Worm (Caenorhabditis elegans): Measurements from ENCODE around the gene Y75B7AL.2.

Y75B7AL.2 gene

ce11 chrV:1349802-1350201, 8.1 kb downstream of the Y75B7AL.2 start:
- TF ChIP-seq lag-1 (GFP tag; IDR thresholded peaks at IDR 0.05) (no peak), ztf-26 (tag; optimal IDR thresholded peaks at IDR 0.05) (no peak), madf-3 (GFP tag; IDR thresholded peaks at IDR 0.05) (no peak), chd-7 (tag; optimal IDR thresholded peaks at IDR 0.05) (no peak), egl-44 (GFP tag; IDR thresholded peaks at IDR 0.05) (no peak), dox-1 (GFP tag; IDR thresholded peaks at IDR 0.05) (no peak), efl-1 (GFP tag; optimal IDR thresholded peaks at IDR 0.05) (no peak), Y53F4B.3 (GFP tag; IDR thresholded peaks at IDR 0.05) (no peak), nfyb-1 (GFP tag; IDR thresholded peaks at IDR 0.05) (no peak), bed-1 (GFP tag; IDR thresholded peaks at IDR 0.05) (no peak), ets-4 (GFP tag; optimal IDR thresholded peaks at IDR 0.05) (no peak), ceh-91 (GFP tag; IDR thresholded peaks at IDR 0.05) (no peak), lin-35 (GFP tag; optimal IDR thresholded peaks at IDR 0.05) (no peak), C17E4.6 (GFP tag; IDR thresholded peaks at IDR 0.05) (no peak), nhr-90 (tag; optimal IDR thresholded peaks at IDR 0.05) (no peak), hlh-26 (GFP tag; conservative IDR thresholded peaks at IDR 0.05) (no peak), egrh-3 (GFP tag; IDR thresholded peaks at IDR 0.05) (no peak)

DNA sequence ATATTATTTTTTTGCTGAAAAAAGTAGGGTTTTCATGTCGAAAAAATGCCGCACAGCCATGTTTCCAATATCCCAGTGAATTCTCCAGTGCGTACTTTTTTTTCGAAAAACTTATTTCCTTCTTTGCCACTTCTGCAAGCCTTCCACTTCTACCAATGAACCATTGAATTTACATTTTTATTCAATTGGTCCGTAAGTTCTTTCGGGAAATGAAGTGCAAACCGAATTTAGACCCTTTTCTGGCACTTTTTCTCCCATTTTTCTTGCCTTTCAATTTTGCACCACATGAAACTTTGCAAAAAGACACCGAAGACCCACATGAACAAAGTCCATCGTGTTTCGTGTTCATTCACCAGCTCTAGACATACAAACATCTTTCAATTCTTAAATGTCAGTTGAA, 15.2 kb downstream of the Y75B7AL.2 start:
- no peak for TF ChIP-seq pbrm-1 (GFP tag; IDR thresholded peaks at IDR 0.05)
- TF ChIP-seq F52B5.7 (tag; optimal IDR thresholded peaks at IDR 0.05): no peak
- TF ChIP-seq nhr-80 (tag; optimal IDR thresholded peaks at IDR 0.05): no peak
- no peak for TF ChIP-seq sptf-2 (GFP tag; optimal IDR thresholded peaks at IDR 0.05)
- no peak for TF ChIP-seq nfya-1 (tag; optimal IDR thresholded peaks at IDR 0.05; ENCODE audit: borderline replicate concordance, insufficient read depth)
- no peak for TF ChIP-seq D2030.7 (GFP tag; IDR thresholded peaks at IDR 0.05)
- TF ChIP-seq ccch-3 (GFP tag; optimal IDR thresholded peaks at IDR 0.05): no peak
- TF ChIP-seq ZK185.1 (tag; optimal IDR thresholded peaks at IDR 0.05; ENCODE audit: poor library complexity, severe bottlenecking): no peak
- TF ChIP-seq egl-18 (GFP tag; IDR thresholded peaks at IDR 0.05): no peak

ce11 chrV:1341276-1342050, 16.5 kb downstream of the Y75B7AL.2 start:
- TF ChIP-seq lin-54 (GFP tag; optimal IDR thresholded peaks at IDR 0.05) (no peak), B0019.2 (GFP tag; conservative IDR thresholded peaks at IDR 0.05) (no peak), ceh-58 (GFP tag; IDR thresholded peaks at IDR 0.05) (no peak), C06A6.2 (GFP tag; conservative IDR thresholded peaks at IDR 0.05) (no peak), lin-40 (tag; optimal IDR thresholded peaks at IDR 0.05) (no peak), attf-5 (GFP tag; optimal IDR thresholded peaks at IDR 0.05) (no peak), zim-3 (tag; optimal IDR thresholded peaks at IDR 0.05) (no peak), tbx-9 (tag; optimal IDR thresholded peaks at IDR 0.05; ENCODE audit: borderline replicate concordance) (no peak), snpc-1.1 (tag; optimal IDR thresholded peaks at IDR 0.05; ENCODE audit: insufficient read depth) (no peak), attf-6 (GFP tag; IDR thresholded peaks at IDR 0.05) (no peak), ztf-6 (GFP tag; IDR thresholded peaks at IDR 0.05) (no peak), unc-130 (GFP tag; optimal IDR thresholded peaks at IDR 0.05) (no peak), somi-1 (GFP tag; optimal IDR thresholded peaks at IDR 0.05) (no peak), bed-2 (GFP tag; IDR thresholded peaks at IDR 0.05) (no peak), ceh-100 (GFP tag; IDR thresholded peaks at IDR 0.05) (no peak), rec-8 (tag; optimal IDR thresholded peaks at IDR 0.05) (no peak), ekl-4 (GFP tag; IDR thresholded peaks at IDR 0.05) (no peak), ztf-28 (GFP tag; IDR thresholded peaks at IDR 0.05) (no peak)

Measured in whole organism, young adult.